Worm (Caenorhabditis elegans) whole organism, late embryonic: Measurements from ENCODE around the gene sup-35.

Source experiments
- C08G9.2 ChIP-seq: sonication (generic microtip); optimal IDR thresholded peaks from 2 replicates; lab custom pipeline; 2016; ENCODE audit warnings: mild to moderate bottlenecking, missing genetic modification characterization, moderate library complexity, missing compliant biosample characterization
- F13H6.1 ChIP-seq: sonication (generic microtip); optimal IDR thresholded peaks from 2 replicates; lab custom pipeline; 2016; ENCODE audit warnings: missing genetic modification characterization, missing compliant biosample characterization
- K02D7.2 ChIP-seq: sonication (generic microtip); optimal IDR thresholded peaks from 2 replicates; lab custom pipeline; 2017; ENCODE audit warnings: mild to moderate bottlenecking, missing genetic modification characterization, missing compliant biosample characterization
- T23F11.4 ChIP-seq: fragments of 200-800 bp; sonication (Bioruptor generic); optimal IDR thresholded peaks from 2 replicates; lab custom pipeline; 2018; ENCODE audit warnings: mild to moderate bottlenecking, missing genetic modification characterization, missing compliant biosample characterization
- ahr-1 ChIP-seq: sonication (generic microtip); optimal IDR thresholded peaks from 2 replicates; lab custom pipeline; 2016; ENCODE audit warnings: missing genetic modification characterization, missing compliant biosample characterization
- ama-1 ChIP-seq: fragments of 150-350 bp; optimal IDR thresholded peaks from 2 replicates; lab custom pipeline; 2014
- ceh-2 ChIP-seq: sonication (generic microtip); optimal IDR thresholded peaks from 2 replicates; lab custom pipeline; 2016; ENCODE audit warnings: missing genotype, missing genetic modification characterization, missing compliant biosample characterization
- ceh-30 ChIP-seq: fragments of 150-350 bp; optimal IDR thresholded peaks from 2 replicates; lab custom pipeline; 2014; ENCODE audit warnings: missing biosample characterization, missing genetic modification characterization
- ceh-31 ChIP-seq: sonication (generic microtip); optimal IDR thresholded peaks from 2 replicates; lab custom pipeline; 2016; ENCODE audit warnings: missing genetic modification characterization, missing compliant biosample characterization
- ceh-34 ChIP-seq: sonication (generic microtip); optimal IDR thresholded peaks from 2 replicates; lab custom pipeline; 2016; ENCODE audit warnings: mild to moderate bottlenecking, missing genetic modification characterization, missing compliant biosample characterization
- ceh-45 ChIP-seq: fragments of 200-800 bp; sonication (Bioruptor generic); IDR thresholded peaks from 2 replicates; pipeline ENCODE4 v1.3.6; 2022; ENCODE audit warnings: missing genetic modification reagents, missing genetic modification characterization, missing compliant biosample characterization
- ceh-48 ChIP-seq: sonication (generic microtip); optimal IDR thresholded peaks from 2 replicates; lab custom pipeline; 2016; ENCODE audit warnings: missing genetic modification characterization, inconsistent platforms, missing compliant biosample characterization
- ceh-6 ChIP-seq: fragments of 200-800 bp; sonication (Bioruptor generic); optimal IDR thresholded peaks from 2 replicates; lab custom pipeline; 2018; ENCODE audit warnings: mild to moderate bottlenecking, missing genetic modification characterization, missing compliant biosample characterization
- che-1 ChIP-seq: sonication (generic microtip); optimal IDR thresholded peaks from 2 replicates; lab custom pipeline; 2016; ENCODE audit warnings: mild to moderate bottlenecking, missing genetic modification characterization, missing compliant biosample characterization
- dmd-4 ChIP-seq: sonication (generic microtip); optimal IDR thresholded peaks from 2 replicates; lab custom pipeline; 2016; ENCODE audit warnings: borderline replicate concordance, missing genetic modification characterization, missing compliant biosample characterization
- elt-2 ChIP-seq: sonication (generic microtip); optimal IDR thresholded peaks from 2 replicates; lab custom pipeline; 2016; ENCODE audit warnings: missing genetic modification reagents, missing genetic modification characterization, missing compliant biosample characterization
- elt-4 ChIP-seq: sonication (generic microtip); optimal IDR thresholded peaks from 2 replicates; lab custom pipeline; 2016; ENCODE audit warnings: missing genetic modification characterization, missing compliant biosample characterization
- ets-4 ChIP-seq: sonication (generic microtip); optimal IDR thresholded peaks from 2 replicates; lab custom pipeline; 2016; ENCODE audit warnings: missing genetic modification characterization, missing compliant biosample characterization
- fax-1 ChIP-seq: sonication (generic microtip); optimal IDR thresholded peaks from 2 replicates; lab custom pipeline; 2016; ENCODE audit warnings: missing genotype, missing genetic modification characterization, missing compliant biosample characterization
- fkh-6 ChIP-seq: sonication (generic microtip); optimal IDR thresholded peaks from 2 replicates; lab custom pipeline; 2016; ENCODE audit warnings: missing genetic modification characterization, missing compliant biosample characterization
- gmeb-2 ChIP-seq: sonication (generic microtip); optimal IDR thresholded peaks from 2 replicates; lab custom pipeline; 2016; ENCODE audit warnings: missing genetic modification characterization, inconsistent platforms, missing compliant biosample characterization
- hlh-13 ChIP-seq: fragments of 200-800 bp; sonication (Bioruptor generic); optimal IDR thresholded peaks from 2 replicates; lab custom pipeline; 2018; ENCODE audit warnings: mild to moderate bottlenecking, missing genetic modification characterization, missing compliant biosample characterization
- hlh-15 ChIP-seq: sonication (generic microtip); optimal IDR thresholded peaks from 2 replicates; lab custom pipeline; 2016; ENCODE audit warnings: missing genetic modification characterization, missing compliant biosample characterization
- hlh-6 ChIP-seq: sonication (generic microtip); optimal IDR thresholded peaks from 2 replicates; lab custom pipeline; 2016; ENCODE audit warnings: missing genotype, missing genetic modification characterization, missing compliant biosample characterization
- lin-11 ChIP-seq: fragments of 200-800 bp; sonication (Bioruptor generic); optimal IDR thresholded peaks from 2 replicates; lab custom pipeline; 2018; ENCODE audit warnings: mild to moderate bottlenecking, missing genetic modification characterization, missing compliant biosample characterization
- mec-3 ChIP-seq: sonication (generic microtip); optimal IDR thresholded peaks from 2 replicates; lab custom pipeline; 2016; ENCODE audit warnings: borderline replicate concordance, missing genetic modification characterization, missing compliant biosample characterization
- nfya-1 ChIP-seq: sonication (generic microtip); optimal IDR thresholded peaks from 2 replicates; lab custom pipeline; 2017; ENCODE audit warnings: missing genetic modification characterization, mild to moderate bottlenecking, missing compliant biosample characterization, antibody characterized with exemption, moderate library complexity
- pha-2 ChIP-seq: sonication (generic microtip); optimal IDR thresholded peaks from 2 replicates; lab custom pipeline; 2017; ENCODE audit warnings: mild to moderate bottlenecking, missing genetic modification characterization, missing compliant biosample characterization
- pha-4 ChIP-seq: fragments of 150-350 bp; optimal IDR thresholded peaks from 2 replicates; lab custom pipeline; 2018; ENCODE audit warnings: missing biosample characterization, missing genetic modification reagents, missing genetic modification characterization
- ref-2 ChIP-seq: sonication (generic microtip); optimal IDR thresholded peaks from 2 replicates; lab custom pipeline; 2016; ENCODE audit warnings: missing genetic modification characterization, missing compliant biosample characterization
- tbx-2 ChIP-seq: sonication (generic microtip); optimal IDR thresholded peaks from 2 replicates; lab custom pipeline; 2016; ENCODE audit warnings: missing genetic modification characterization, missing compliant biosample characterization
- tbx-7 ChIP-seq: sonication (generic microtip); optimal IDR thresholded peaks from 2 replicates; lab custom pipeline; 2016; ENCODE audit warnings: missing genotype, missing genetic modification characterization, missing compliant biosample characterization
- unc-3 ChIP-seq, 2 experiments: fragments of 200-800 bp in 1 of 2; sonication (Bioruptor generic) in 1 of 2; sonication (generic microtip) in 1 of 2; conservative IDR thresholded peaks in 1 of 2; optimal IDR thresholded peaks in 1 of 2; 2 replicates each; pipeline versions ENCODE4 v1.3.6 to Lab custom; 2016 to 2022; ENCODE audit warnings: missing compliant biosample characterization in 2 of 2, missing genetic modification characterization in 2 of 2, missing genetic modification reagents in 1 of 2
- unc-42 ChIP-seq: sonication (generic microtip); optimal IDR thresholded peaks from 2 replicates; lab custom pipeline; 2016; ENCODE audit warnings: missing genotype, missing genetic modification characterization, missing compliant biosample characterization
- unc-86 ChIP-seq: sonication (generic microtip); optimal IDR thresholded peaks from 2 replicates; lab custom pipeline; 2016; ENCODE audit warnings: missing genetic modification characterization, missing compliant biosample characterization
- zip-5 ChIP-seq: sonication (generic microtip); optimal IDR thresholded peaks from 2 replicates; lab custom pipeline; 2016; ENCODE audit warnings: missing genetic modification characterization, missing compliant biosample characterization
- ztf-16 ChIP-seq: sonication (generic microtip); optimal IDR thresholded peaks from 2 replicates; lab custom pipeline; 2017; ENCODE audit warnings: missing genetic modification characterization, missing compliant biosample characterization

The sup-35 gene

ce11 chrIII:11113845-11114244 lies 5.2 kb downstream of the sup-35 start:
- TF ChIP-seq gmeb-2 (tag; lab: Kevin White, UChicago) (no peak), ref-2 (tag; lab: Kevin White, UChicago) (no peak), pha-4 (tag; lab: Kevin White, UChicago) (no peak), fkh-6 (tag; lab: Kevin White, UChicago) (no peak), ahr-1 (tag; lab: Kevin White, UChicago) (no peak), dmd-4 (tag; lab: Kevin White, UChicago) (no peak), ceh-30 (no peak), unc-3 (GFP tag; conservative IDR thresholded peaks at IDR 0.05; lab: Robert Waterston, UW) (no peak), unc-3 (tag; optimal IDR thresholded peaks at IDR 0.05; lab: Kevin White, UChicago) (no peak)

- TF ChIP-seq hlh-15 (tag; lab: Kevin White, UChicago) (no peak), zip-5 (tag; lab: Kevin White, UChicago) (no peak), ceh-6 (no peak), F13H6.1 (tag; lab: Kevin White, UChicago) (no peak), elt-2 (no peak), ets-4 (peak; percentile 54), ceh-30 (no peak), ceh-31 (peak; percentile 61), tbx-2 (tag; lab: Kevin White, UChicago) (peak; percentile 42), C08G9.2 (peak; percentile 41)
These were observed 6.3 kb downstream of the sup-35 start for ce11 chrIII:11112718-11113117.

ce11 chrIII:11110756-11111155 lies 8.3 kb downstream of the sup-35 start:
- TF ChIP-seq unc-86 (tag; lab: Kevin White, UChicago), result peak; percentile 13
- TF ChIP-seq F13H6.1 (tag; lab: Kevin White, UChicago), result no peak
- TF ChIP-seq ceh-31, result peak; percentile 74
- peak; percentile 5 for TF ChIP-seq tbx-2 (tag; lab: Kevin White, UChicago)
- peak; percentile 21 for TF ChIP-seq ref-2 (tag; lab: Kevin White, UChicago)
- peak; percentile 10 for TF ChIP-seq che-1 (tag; lab: Kevin White, UChicago)
- TF ChIP-seq ceh-45 (GFP tag; lab: Robert Waterston, UW), result no peak
- peak; percentile 9 for TF ChIP-seq ceh-34 (tag; lab: Kevin White, UChicago)
- no peak for TF ChIP-seq elt-4 (tag; lab: Kevin White, UChicago)
- no peak for TF ChIP-seq hlh-13 (GFP tag; lab: Kevin White, UChicago)
- TF ChIP-seq nfya-1, result peak; percentile 17
- peak; percentile 21 for TF ChIP-seq ceh-48 (tag; lab: Kevin White, UChicago)
- TF ChIP-seq unc-42 (tag; lab: Kevin White, UChicago), result peak; percentile 1
- peak; percentile 6 for TF ChIP-seq C08G9.2
- peak; percentile 15 for TF ChIP-seq pha-2 (tag; lab: Kevin White, UChicago)
- TF ChIP-seq lin-11, result no peak
- TF ChIP-seq K02D7.2 (tag; lab: Kevin White, UChicago), result no peak
- no peak for TF ChIP-seq ets-4
- peak; percentile 10 for TF ChIP-seq ztf-16

- TF ChIP-seq pha-2 (tag; lab: Kevin White, UChicago) (no peak), ceh-2 (tag; lab: Kevin White, UChicago) (no peak), tbx-7 (tag; lab: Kevin White, UChicago) (no peak), hlh-6 (tag; lab: Kevin White, UChicago) (no peak), C08G9.2 (no peak), fax-1 (tag; lab: Kevin White, UChicago) (no peak), che-1 (tag; lab: Kevin White, UChicago) (no peak), mec-3 (no peak), ama-1 (no peak), T23F11.4 (GFP tag; lab: Kevin White, UChicago) (no peak)
These were observed 11.7 kb downstream of the sup-35 start for ce11 chrIII:11107327-11107726.
